Worm (Caenorhabditis elegans) whole organism, L4/young adult: Measurements from ENCODE around the gene K07E1.1.

Experiments used
- W03F9.2 ChIP-seq: fragments of 150-350 bp; optimal IDR thresholded peaks from 2 replicates; lab custom pipeline; 2014; ENCODE audit warnings: missing biosample characterization, missing genetic modification characterization
- dao-5 ChIP-seq: sonication (generic microtip); optimal IDR thresholded peaks from 2 replicates; lab custom pipeline; 2016; ENCODE audit warnings: missing genotype, missing genetic modification characterization, moderate library complexity, missing compliant biosample characterization
- him-1 ChIP-seq: sonication (generic microtip); optimal IDR thresholded peaks from 2 replicates; lab custom pipeline; 2016; ENCODE audit warnings: missing genotype, missing genetic modification reagents, missing genetic modification characterization, missing compliant biosample characterization

K07E1.1 gene

ce11 chrII:4573084-4573483 lies 22.2 kb downstream of the K07E1.1 start:
- TF ChIP-seq W03F9.2 (tag; lab: Kevin White, UChicago) (no peak), dao-5 (no peak), him-1 (tag; lab: Kevin White, UChicago) (no peak)

ce11 chrII:4574658-4575057 lies 23.8 kb downstream of the K07E1.1 start:
- no peak for TF ChIP-seq him-1 (tag; lab: Kevin White, UChicago)
- no peak for TF ChIP-seq dao-5
- no peak for TF ChIP-seq W03F9.2 (tag; lab: Kevin White, UChicago)

- TF ChIP-seq dao-5 (no peak), him-1 (tag; lab: Kevin White, UChicago) (no peak), W03F9.2 (tag; lab: Kevin White, UChicago) (no peak)
Observed at ce11 chrII:4575579-4575978, 24.7 kb downstream of the K07E1.1 start.

- TF ChIP-seq him-1 (tag; lab: Kevin White, UChicago) (no peak), dao-5 (no peak), W03F9.2 (tag; lab: Kevin White, UChicago) (no peak)
Observed at ce11 chrII:4577391-4577790, 26.5 kb downstream of the K07E1.1 start.

- TF ChIP-seq him-1 (tag; lab: Kevin White, UChicago) (no peak), dao-5 (no peak)
Observed at ce11 chrII:4579375-4579774, 28.5 kb downstream of the K07E1.1 start.

- TF ChIP-seq W03F9.2 (tag; lab: Kevin White, UChicago) = no peak
Observed at ce11 chrII:4579920-4580474, 29.1 kb downstream of the K07E1.1 start.

ce11 chrII:4581090-4581489 lies 30.2 kb downstream of the K07E1.1 start:
- TF ChIP-seq him-1 (tag; lab: Kevin White, UChicago) = no peak
- TF ChIP-seq W03F9.2 (tag; lab: Kevin White, UChicago) = no peak
- no peak for TF ChIP-seq dao-5

- TF ChIP-seq W03F9.2 (tag; lab: Kevin White, UChicago) (no peak), him-1 (tag; lab: Kevin White, UChicago) (no peak), dao-5 (no peak)
Observed at ce11 chrII:4583203-4583912, 32.5 kb downstream of the K07E1.1 start.

ce11 chrII:4584313-4584712 lies 33.4 kb downstream of the K07E1.1 start:
- no peak for TF ChIP-seq dao-5
- TF ChIP-seq W03F9.2 (tag; lab: Kevin White, UChicago) = no peak
- TF ChIP-seq him-1 (tag; lab: Kevin White, UChicago) = no peak

ce11 chrII:4585327-4585726 lies 34.4 kb downstream of the K07E1.1 start:
- TF ChIP-seq him-1 (tag; lab: Kevin White, UChicago) = no peak
- TF ChIP-seq dao-5 = no peak
- TF ChIP-seq W03F9.2 (tag; lab: Kevin White, UChicago) = no peak

ce11 chrII:4590086-4590485 lies 39.2 kb downstream of the K07E1.1 start:
- TF ChIP-seq dao-5 = no peak
- no peak for TF ChIP-seq him-1 (tag; lab: Kevin White, UChicago)

ce11 chrII:4590660-4591059 lies 39.8 kb downstream of the K07E1.1 start:
- TF ChIP-seq dao-5 (no peak), W03F9.2 (tag; lab: Kevin White, UChicago) (no peak), him-1 (tag; lab: Kevin White, UChicago) (no peak)

- TF ChIP-seq him-1 (tag; lab: Kevin White, UChicago) = no peak
- TF ChIP-seq dao-5 = no peak
- TF ChIP-seq W03F9.2 (tag; lab: Kevin White, UChicago) = no peak
Observed at ce11 chrII:4597441-4597840, 46.6 kb downstream of the K07E1.1 start.

ce11 chrII:4598815-4599214 lies 47.9 kb downstream of the K07E1.1 start:
- TF ChIP-seq him-1 (tag; lab: Kevin White, UChicago) (no peak), W03F9.2 (tag; lab: Kevin White, UChicago) (no peak), dao-5 (no peak)

ce11 chrII:4599838-4600237 lies 49.0 kb downstream of the K07E1.1 start:
- TF ChIP-seq W03F9.2 (tag; lab: Kevin White, UChicago) (no peak), him-1 (tag; lab: Kevin White, UChicago) (no peak)
